Worm (Caenorhabditis elegans) whole organism, L1 larva: ENCODE measurements around the gene fbxb-71.

Experiments used
- dpl-1 ChIP-seq, 3 experiments: fragments of 150-350 bp in 2 of 3; sonication (generic microtip) in 1 of 3; optimal IDR thresholded peaks; 2 replicates each; lab custom pipeline; 2014 to 2017; ENCODE audit warnings: missing biosample characterization in 3 of 3, missing genetic modification characterization in 3 of 3, missing genetic modification reagents in 3 of 3
- fkh-8 ChIP-seq: sonication (generic microtip); optimal IDR thresholded peaks from 2 replicates; lab custom pipeline; 2016; ENCODE audit warnings: mild to moderate bottlenecking, missing genetic modification characterization, missing compliant biosample characterization
- fos-1 ChIP-seq: fragments of 150-350 bp; optimal IDR thresholded peaks from 2 replicates; lab custom pipeline; 2014; ENCODE audit warnings: missing biosample characterization, missing genetic modification characterization
- nhr-12 ChIP-seq: sonication (generic microtip); optimal IDR thresholded peaks from 2 replicates; lab custom pipeline; 2017; ENCODE audit warnings: missing biosample characterization, missing genetic modification characterization
- pqm-1 ChIP-seq: sonication (generic microtip); optimal IDR thresholded peaks from 3 replicates; lab custom pipeline; 2017; ENCODE audit warnings: missing biosample characterization, missing genetic modification characterization
- sox-4 ChIP-seq: sonication (generic microtip); optimal IDR thresholded peaks from 2 replicates; lab custom pipeline; 2016; ENCODE audit warnings: missing genetic modification characterization, missing compliant biosample characterization
- unc-130 ChIP-seq: fragments of 150-350 bp; optimal IDR thresholded peaks from 2 replicates; lab custom pipeline; 2017; ENCODE audit warnings: missing biosample characterization, missing genetic modification characterization, inconsistent platforms
- unc-62 ChIP-seq: fragments of 150-350 bp; optimal IDR thresholded peaks from 2 replicates; lab custom pipeline; 2014; ENCODE audit warnings: missing biosample characterization, missing genetic modification reagents, missing genetic modification characterization

- no peak for TF ChIP-seq nhr-12 (tag; lab: Kevin White, UChicago)
- TF ChIP-seq fkh-8 (tag; lab: Kevin White, UChicago) = no peak
- no peak for TF ChIP-seq unc-130 (tag; lab: Kevin White, UChicago)
- no peak for TF ChIP-seq fos-1
- no peak for TF ChIP-seq pqm-1
- TF ChIP-seq unc-62 (GFP tag; lab: Kevin White, UChicago) = no peak
- TF ChIP-seq dpl-1 (GFP tag; optimal IDR thresholded peaks at IDR 0.05; lab: Kevin White, UChicago) = no peak
- no peak for TF ChIP-seq sox-4 (tag; lab: Kevin White, UChicago)
Observed at ce11 chrX:3270806-3271205, 8.1 kb downstream of the fbxb-71 start, which contains the start of gene sul-1.
